Fruit fly (Drosophila melanogaster) S2 (cell line): ENCODE results near the gene CG5050.

ENCODE experiments used
- CG8478 ChIP-seq: fragments of >200 bp; optimal IDR thresholded peaks from 2 replicates; lab custom pipeline; 2018
- CTCF ChIP-seq, 2 experiments: fragments of >200 bp; optimal IDR thresholded peaks; 2 replicates each; lab custom pipeline; 2018

CG5050 gene

DNA sequence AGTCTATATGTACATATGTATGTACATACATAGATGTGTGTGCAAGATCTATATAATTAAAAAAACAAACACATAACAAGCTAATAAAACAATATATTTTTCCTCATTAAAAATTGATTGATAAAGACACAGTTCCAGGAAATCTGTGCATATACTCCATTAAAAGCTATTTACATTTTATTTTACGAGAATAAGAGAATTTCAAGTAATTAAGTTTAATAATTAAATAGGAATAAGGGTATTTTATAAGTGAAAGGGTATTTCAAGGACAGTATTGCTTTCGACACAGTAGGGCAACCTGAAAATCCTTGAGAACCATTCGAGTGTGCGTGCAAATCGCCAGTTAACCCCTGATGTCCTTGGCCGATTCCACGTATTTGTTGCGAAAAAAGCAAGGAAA lies at the start of gene CG5050:
Gene CG5050 (plus strand): TSS at position 301 of the 400 bp plus-strand sequence.
- no peak for TF ChIP-seq CG8478 (lab: Kevin White, UChicago)
- no peak for TF ChIP-seq CTCF (optimal IDR thresholded peaks at IDR 0.05; lab: Kevin White, UChicago)

DNA sequence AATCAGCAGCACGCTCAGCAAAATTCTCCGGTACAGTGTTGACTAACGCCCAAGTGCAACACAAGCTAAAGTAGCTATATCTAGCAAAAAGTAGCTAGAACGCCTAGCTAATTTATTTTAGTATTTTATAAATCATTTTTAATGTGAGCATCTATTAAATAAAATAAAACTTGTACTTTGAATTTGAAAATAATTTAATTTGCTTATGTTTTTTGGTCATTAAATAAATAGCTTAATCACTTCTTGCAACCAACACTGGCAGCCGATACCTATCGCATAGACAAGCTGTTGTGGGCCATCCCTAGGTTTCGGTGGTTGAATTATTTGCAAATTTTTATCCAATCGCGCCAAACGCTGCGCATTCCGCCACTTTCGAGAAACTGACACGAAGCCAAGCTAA lies 42.4 kb upstream of the CG5050 start, which contains the start of the genes Polr2J and CG15141:
Gene Polr2J (minus strand): TSS at position 49 of the 400 bp plus-strand sequence.
Gene CG15141 (plus strand): TSS at position 284 of the 400 bp plus-strand sequence.
- TF ChIP-seq CTCF (optimal IDR thresholded peaks at IDR 0.05; lab: Kevin White, UChicago) (no peak), CG8478 (lab: Kevin White, UChicago) (no peak)

DNA sequence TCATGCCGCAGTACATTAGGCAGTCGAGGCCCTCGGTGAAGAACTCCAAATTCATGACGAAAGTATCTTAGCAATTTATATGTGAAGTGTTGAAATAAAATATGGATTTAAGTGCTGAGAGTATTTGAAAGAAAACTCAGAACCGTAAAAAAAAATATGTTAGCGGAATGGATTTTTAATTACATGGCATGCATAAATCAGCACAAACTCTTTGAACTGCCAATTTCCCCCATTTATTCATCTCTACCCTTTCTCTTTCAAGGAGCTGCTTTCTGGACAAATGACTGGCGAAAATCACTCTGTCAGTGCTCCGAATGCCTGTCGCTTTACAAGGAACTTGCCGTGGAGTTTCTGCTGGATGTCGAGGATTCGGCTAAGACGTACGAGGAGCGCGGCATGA lies 40.2 kb upstream of the CG5050 start, which contains the start of gene Rsph9:
Gene Rsph9 (minus strand): TSS at position 101 of the 400 bp plus-strand sequence.
- TF ChIP-seq CTCF (optimal IDR thresholded peaks at IDR 0.05; lab: Kevin White, UChicago) (no peak), CG8478 (lab: Kevin White, UChicago) (no peak)

DNA sequence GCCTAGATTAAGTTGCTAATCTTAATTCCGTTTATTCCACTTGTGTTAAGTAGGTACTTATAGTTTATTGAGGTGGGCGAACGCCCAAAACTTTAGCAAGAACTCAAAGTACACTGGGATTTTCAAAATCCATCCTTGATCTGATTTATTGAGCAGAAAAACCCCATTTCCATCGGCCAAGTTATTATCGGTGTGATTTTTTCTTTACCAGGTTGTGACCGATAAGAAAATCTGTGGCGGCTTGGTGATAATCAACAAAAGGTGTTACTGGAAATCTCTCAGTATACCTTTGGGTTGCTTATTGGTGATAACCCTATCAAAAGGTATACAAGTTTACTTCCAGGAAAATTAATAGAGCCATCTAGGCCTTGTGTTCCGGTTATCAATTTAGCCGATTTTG lies 32.3 kb upstream of the CG5050 start:
- TF ChIP-seq CTCF (optimal IDR thresholded peaks at IDR 0.05; lab: Kevin White, UChicago) (no peak), CG8478 (lab: Kevin White, UChicago) (no peak)

DNA sequence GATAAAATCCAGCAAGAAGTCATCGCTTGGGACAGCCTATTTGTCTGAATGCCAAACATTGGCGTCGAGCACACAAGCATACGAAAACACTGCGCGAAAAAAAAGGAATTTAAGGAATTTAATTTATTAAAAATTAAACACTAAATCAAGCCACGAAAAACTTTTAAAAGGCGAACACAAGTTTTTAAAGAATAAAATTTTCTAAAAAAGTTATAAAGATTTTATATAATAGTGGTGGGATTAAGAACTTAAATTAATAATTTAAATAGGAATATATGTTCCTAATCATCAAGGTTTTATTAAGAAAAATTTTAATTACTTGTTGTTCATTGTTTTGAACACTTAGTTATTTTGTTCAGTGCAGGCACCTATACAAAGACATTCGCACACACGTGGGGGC lies 31.4 kb upstream of the CG5050 start:
- TF ChIP-seq CG8478 (lab: Kevin White, UChicago) (no peak), CTCF (optimal IDR thresholded peaks at IDR 0.05; lab: Kevin White, UChicago) (no peak)

DNA sequence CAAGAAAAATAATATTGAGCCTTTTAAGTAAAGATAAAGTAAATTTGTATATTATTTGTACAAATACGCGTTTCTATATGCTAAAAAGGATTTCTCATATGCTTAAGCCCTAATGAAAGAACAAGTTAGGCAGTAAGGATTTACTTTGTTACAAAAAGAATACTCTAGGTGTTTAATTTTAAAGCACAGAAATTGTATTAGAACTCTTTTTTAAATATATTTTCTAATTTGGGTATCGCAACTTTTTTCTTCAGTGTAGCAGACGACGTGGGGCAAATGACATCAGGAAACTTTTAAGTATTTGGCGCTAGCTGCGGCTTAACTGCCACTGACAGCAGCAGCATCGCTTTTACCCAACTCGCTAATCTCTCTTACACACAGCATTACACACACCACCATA lies 30.6 kb upstream of the CG5050 start:
- TF ChIP-seq CTCF (optimal IDR thresholded peaks at IDR 0.05; lab: Kevin White, UChicago) (no peak), CG8478 (lab: Kevin White, UChicago) (no peak)

DNA sequence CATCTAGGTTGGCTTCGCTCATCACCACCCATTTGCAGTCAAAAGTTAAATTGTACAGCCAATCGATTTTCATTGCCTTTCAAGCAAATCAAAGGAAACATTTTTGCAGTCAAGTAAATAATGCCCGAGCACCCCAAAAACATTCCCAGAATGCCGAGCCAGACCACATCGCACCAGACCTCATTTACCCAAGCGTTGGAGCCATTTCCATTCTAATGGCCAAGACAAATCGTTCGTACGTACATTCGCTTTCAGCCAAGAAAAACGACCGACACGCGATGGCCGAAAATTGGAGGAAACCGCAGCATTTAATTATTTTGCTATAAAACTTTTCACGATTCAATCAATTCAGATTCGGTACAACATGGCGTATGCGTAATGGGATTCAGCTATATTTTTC lies 27.7 kb upstream of the CG5050 start:
- TF ChIP-seq CG8478 (lab: Kevin White, UChicago): no peak
- TF ChIP-seq CTCF (optimal IDR thresholded peaks at IDR 0.05; lab: Kevin White, UChicago): no peak

DNA sequence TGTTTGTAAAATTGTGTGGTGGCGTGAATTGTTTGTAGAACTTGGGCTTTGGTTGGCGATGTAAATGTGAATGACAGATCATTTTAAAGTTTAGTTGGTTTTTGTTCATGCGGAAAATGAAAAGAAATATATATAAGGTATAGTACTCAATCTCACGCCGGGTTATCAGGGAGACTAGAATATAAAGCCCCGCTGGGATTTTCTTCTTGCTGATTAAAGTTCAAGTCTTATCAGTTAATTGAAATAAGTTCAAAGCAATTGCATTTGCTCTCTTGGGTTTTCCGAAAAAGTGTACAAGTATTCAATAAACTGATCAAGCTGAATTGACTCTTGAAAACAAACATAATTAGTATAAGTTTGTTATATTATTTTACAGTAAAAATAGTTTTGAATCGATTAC lies 27.3 kb upstream of the CG5050 start:
- TF ChIP-seq CTCF (optimal IDR thresholded peaks at IDR 0.05; lab: Kevin White, UChicago) (no peak), CG8478 (lab: Kevin White, UChicago) (no peak)

DNA sequence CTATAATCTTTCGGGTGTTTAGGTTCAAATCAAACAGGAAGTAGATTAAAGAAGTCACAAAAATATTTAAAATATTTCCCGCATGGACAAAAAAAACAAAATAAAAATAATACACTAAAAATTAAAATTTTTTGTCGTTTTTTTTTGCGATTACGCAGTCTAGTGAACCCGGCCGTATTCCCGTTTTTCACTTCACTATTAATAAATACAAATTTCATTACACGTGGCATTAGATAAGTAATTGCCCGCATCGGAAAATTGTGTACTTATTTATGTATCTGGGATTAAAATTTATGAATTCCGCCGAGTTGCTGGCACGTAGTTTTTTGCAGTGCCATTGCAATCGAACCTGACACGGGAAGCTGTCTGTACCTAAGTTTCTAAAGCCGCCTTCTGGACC lies 25.5 kb upstream of the CG5050 start:
- TF ChIP-seq CG8478 (lab: Kevin White, UChicago): no peak
- TF ChIP-seq CTCF (optimal IDR thresholded peaks at IDR 0.05; lab: Kevin White, UChicago): no peak

DNA sequence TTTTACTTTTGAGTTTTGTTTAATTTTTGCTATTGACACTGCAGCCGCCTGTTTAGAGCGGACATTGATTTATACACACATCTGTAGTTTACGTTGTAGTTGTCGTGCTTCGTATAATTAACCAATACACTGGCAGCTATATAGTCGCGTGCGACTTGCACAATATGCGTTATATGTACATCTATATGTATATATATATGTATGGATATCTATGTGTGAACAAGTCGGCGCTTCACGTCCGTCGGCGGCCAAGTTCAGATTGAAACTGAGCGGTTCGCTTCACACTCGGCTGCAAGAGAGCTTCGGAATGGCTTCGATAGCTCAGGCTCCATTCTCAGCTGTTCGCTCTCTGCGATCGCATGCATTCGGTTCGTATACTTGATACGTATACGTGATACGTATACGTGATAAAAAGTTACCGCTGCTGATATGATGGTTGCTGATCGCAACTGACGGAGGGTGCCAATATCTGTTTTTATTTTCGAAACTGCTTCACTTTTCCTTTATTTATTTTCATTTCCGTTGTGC lies 24.7 kb upstream of the CG5050 start:
- TF ChIP-seq CG8478 (lab: Kevin White, UChicago) (no peak), CTCF (optimal IDR thresholded peaks at IDR 0.05; lab: Kevin White, UChicago) (no peak)

DNA sequence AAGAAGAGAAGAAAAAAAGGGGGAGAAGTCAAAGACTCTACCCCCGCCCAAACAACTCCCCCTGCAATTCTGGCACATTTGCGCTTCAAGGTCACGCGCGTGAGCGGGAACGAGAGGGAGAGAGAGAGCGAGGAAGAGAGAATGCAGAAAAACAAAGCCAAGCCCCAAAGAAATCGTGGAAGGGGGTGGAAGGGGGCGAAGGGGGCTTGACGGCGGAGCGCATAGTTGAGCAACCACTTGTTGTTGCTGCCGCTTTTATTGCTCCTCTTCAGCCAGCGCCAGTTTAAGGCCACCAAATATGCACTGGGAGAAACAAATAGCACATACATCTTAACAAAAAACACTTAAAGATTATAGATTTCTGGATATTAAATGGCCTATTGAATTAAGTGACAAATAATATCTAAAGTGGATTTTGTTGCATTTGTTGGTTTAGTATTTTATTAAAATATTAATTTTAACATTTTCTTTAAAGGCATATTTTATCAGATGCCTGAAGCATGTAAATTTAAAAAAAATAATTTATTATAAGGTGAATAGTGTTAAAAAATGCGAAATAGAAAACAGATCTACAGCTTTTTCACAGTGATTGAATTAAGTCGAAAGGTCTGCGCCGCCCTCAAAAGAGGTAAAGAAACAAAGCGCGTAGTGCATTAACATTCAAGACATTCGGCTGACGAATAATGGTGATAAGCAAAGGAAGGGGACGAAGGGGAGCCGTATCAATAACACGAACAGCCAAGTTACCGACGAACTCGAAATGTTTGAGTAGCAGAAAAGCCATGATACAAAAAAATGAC lies 22.7 kb upstream of the CG5050 start:
- TF ChIP-seq CG8478 (lab: Kevin White, UChicago) (no peak), CTCF (optimal IDR thresholded peaks at IDR 0.05; lab: Kevin White, UChicago) (no peak)

DNA sequence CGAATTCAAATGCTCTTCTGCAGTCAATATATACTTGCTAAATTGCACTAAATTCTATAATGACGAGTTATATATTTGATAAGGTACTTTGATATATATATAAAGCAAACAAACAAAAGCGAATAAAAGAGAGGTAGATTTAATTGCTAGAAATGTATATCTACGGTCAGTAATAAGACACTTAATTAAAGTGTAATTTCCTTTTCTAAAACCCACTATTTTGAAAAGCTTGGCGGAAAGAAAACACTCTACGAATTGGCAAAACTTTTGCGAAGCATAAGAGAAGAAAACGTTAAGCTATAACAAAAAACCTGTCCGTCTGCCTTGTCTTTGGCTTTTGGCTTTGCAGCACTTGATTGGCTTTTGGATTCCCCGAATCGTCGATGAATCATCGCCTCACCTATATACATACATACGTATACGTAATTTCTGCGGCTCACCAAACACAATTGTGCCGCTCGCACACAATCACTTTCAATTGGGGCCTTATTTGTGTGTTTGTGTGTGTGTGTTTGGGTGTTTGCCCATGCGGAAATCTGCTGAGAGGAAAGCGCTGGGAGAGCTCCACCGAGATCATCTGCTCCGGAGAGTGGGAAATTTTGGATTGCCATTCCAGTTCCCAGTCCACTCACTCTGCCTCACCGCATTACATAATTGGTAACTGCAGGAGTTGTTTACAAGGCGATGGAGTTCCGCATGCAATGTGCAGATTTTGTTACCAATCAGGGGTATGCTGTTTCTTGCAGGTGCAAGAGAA lies 21.9 kb upstream of the CG5050 start:
- TF ChIP-seq CG8478 (lab: Kevin White, UChicago): no peak
- TF ChIP-seq CTCF (optimal IDR thresholded peaks at IDR 0.05; lab: Kevin White, UChicago): no peak

DNA sequence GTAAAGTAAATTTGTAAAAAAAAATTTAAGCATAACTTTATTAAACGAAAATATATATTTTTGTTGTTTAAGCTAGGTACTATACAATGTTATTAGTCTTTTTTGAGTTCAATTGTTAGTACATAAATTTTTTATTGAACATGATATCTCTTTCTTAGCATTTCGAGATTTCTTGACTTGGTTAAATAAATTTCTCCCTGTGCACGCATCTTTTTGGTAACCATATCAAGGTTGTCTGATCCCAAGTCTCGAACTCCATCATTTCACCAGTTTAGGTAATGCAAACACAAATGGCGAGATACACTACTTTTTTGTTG lies 21.4 kb upstream of the CG5050 start:
- no peak for TF ChIP-seq CG8478 (lab: Kevin White, UChicago)
- TF ChIP-seq CTCF (optimal IDR thresholded peaks at IDR 0.05; lab: Kevin White, UChicago): no peak

DNA sequence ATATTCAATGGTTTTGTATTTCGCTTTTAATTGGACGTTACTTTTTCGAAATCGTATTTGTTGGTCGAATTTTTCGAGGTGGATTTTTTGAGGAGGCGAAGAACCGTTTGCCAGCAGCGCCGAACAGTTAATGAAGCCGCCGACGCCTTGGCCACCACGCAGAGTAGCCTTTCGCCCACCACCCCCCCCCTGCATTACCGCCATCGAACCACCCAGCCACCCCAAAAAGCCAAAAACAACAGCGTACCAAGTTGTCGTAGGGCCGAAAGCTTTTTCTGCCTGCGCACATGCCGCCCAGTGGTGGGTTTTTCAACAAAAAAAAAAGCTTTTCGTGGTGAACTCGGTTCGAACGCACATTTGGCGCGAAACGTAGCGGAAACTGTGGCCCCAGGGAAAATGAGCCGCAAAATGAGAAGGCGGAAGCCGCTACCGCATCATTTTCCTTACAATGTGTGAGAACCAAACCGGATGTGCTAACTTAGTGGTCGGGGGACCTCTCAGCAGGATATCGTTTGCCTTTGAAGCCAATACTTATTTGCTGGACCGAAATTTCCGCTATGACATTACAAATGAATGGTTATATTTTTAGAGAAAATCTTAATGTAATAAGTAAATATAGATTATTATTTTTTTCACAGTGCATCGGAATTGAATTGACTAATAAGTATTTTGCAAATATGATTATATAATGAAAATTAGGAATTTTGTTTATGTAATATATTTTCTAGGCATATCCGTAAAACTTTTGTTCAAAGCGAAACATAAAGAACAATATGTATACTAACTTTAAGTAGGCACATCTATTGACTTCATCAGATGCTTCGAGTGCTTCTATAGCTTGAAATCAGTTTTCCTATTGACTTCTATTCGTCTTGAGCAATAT lies 19.5 kb upstream of the CG5050 start, which contains the start of the genes Dif and CG5043:
Gene Dif (minus strand): TSS at position 132 of the 883 bp plus-strand sequence.
Gene CG5043 (plus strand): TSS at position 833 of the 883 bp plus-strand sequence.
- TF ChIP-seq CTCF (optimal IDR thresholded peaks at IDR 0.05; lab: Kevin White, UChicago) (no peak), CG8478 (lab: Kevin White, UChicago) (no peak)
